Worm (Caenorhabditis elegans) whole organism, early embryonic: ENCODE measurements around the gene F40F9.10.

Source experiments
- F13C5.2 ChIP-seq: sonication (generic microtip); optimal IDR thresholded peaks from 2 replicates; lab custom pipeline; 2017; ENCODE audit warnings: mild to moderate bottlenecking, missing genetic modification characterization, inconsistent platforms, missing compliant biosample characterization
- aly-1 ChIP-seq: sonication (generic microtip); optimal IDR thresholded peaks from 2 replicates; lab custom pipeline; 2016; ENCODE audit warnings: missing genetic modification characterization, missing compliant biosample characterization
- ama-1 ChIP-seq: fragments of 150-350 bp; optimal IDR thresholded peaks from 2 replicates; lab custom pipeline; 2014
- ceh-36 ChIP-seq: sonication (generic microtip); optimal IDR thresholded peaks from 2 replicates; lab custom pipeline; 2016; ENCODE audit warnings: missing genetic modification characterization, inconsistent platforms, missing compliant biosample characterization
- ets-7 ChIP-seq: sonication (generic microtip); optimal IDR thresholded peaks from 2 replicates; lab custom pipeline; 2016; ENCODE audit warnings: missing genotype, missing genetic modification characterization, missing compliant biosample characterization
- flt-1 ChIP-seq: fragments of 200-800 bp; sonication (Bioruptor generic); IDR thresholded peaks from 2 replicates; pipeline ENCODE4 v1.3.6; 2022; ENCODE audit warnings: missing genetic modification characterization, missing compliant biosample characterization
- hmbx-1 ChIP-seq: sonication (generic microtip); optimal IDR thresholded peaks from 2 replicates; lab custom pipeline; 2016; ENCODE audit warnings: mild to moderate bottlenecking, missing genetic modification characterization, missing compliant biosample characterization
- hmg-4 ChIP-seq: fragments of 200-800 bp; sonication (Bioruptor generic); optimal IDR thresholded peaks from 2 replicates; lab custom pipeline; 2018; ENCODE audit warnings: mild to moderate bottlenecking, missing genetic modification characterization, missing compliant biosample characterization
- pes-1 ChIP-seq: fragments of 200-800 bp; sonication (Bioruptor generic); IDR thresholded peaks from 2 replicates; pipeline ENCODE4 v1.3.6; 2022; ENCODE audit warnings: missing genetic modification reagents, missing genetic modification characterization, missing compliant biosample characterization
- scrt-1 ChIP-seq: fragments of 200-800 bp; sonication (Bioruptor generic); IDR thresholded peaks from 2 replicates; pipeline ENCODE4 v1.3.6; 2022; ENCODE audit warnings: missing genetic modification characterization, missing compliant biosample characterization
- tbx-11 ChIP-seq: fragments of 200-800 bp; sonication (Bioruptor generic); IDR thresholded peaks from 2 replicates; pipeline ENCODE4 v1.3.6; 2022; ENCODE audit warnings: missing genetic modification characterization, missing compliant biosample characterization
- tbx-37 ChIP-seq: fragments of 200-800 bp; sonication (Bioruptor generic); conservative IDR thresholded peaks from 2 replicates; pipeline ENCODE4 v1.3.6; 2022; ENCODE audit warnings: missing genetic modification reagents, missing genetic modification characterization, missing compliant biosample characterization
- tra-4 ChIP-seq: sonication (generic microtip); optimal IDR thresholded peaks from 2 replicates; lab custom pipeline; 2017; ENCODE audit warnings: missing genetic modification characterization, missing compliant biosample characterization

ce11 chrV:9739402-9739801, 26.0 kb upstream of the F40F9.10 start, which contains the start of gene marc-1:
- TF ChIP-seq ama-1 (lab: Kevin White, UChicago) (no peak), scrt-1 (no peak), F13C5.2 (tag; lab: Kevin White, UChicago) (no peak), hmg-4 (GFP tag; lab: Kevin White, UChicago) (no peak), flt-1 (GFP tag; lab: Robert Waterston, UW) (no peak), aly-1 (no peak), pes-1 (GFP tag; lab: Robert Waterston, UW) (no peak), tra-4 (no peak), ets-7 (tag; lab: Kevin White, UChicago) (no peak), ceh-36 (tag; lab: Kevin White, UChicago) (no peak), tbx-37 (GFP tag; lab: Robert Waterston, UW) (no peak), hmbx-1 (tag; lab: Kevin White, UChicago) (no peak), tbx-11 (GFP tag; lab: Robert Waterston, UW) (no peak)
